Worm (Caenorhabditis elegans): Measurements from ENCODE around the gene K12H6.9.

DNA sequence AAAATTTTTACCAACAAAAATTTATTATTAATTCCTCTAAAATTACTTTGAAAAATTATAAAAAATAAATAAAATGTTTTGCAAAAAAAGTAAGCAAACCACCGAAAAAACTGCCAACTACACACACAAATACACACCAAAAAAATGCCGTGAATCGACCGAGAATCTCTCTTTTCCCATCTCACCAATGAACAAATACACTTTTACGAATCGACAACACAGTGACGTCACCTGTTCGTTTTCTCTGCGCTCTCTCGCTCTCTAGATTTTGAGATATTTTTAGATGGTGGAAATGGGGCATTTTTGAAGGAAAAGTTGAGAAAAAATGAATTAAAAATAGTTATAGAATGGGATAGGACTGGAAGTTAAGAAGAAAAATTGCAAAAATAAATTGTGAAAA lies 7.9 kb downstream of the K12H6.9 start:
- TF ChIP-seq B0310.2 (tag; optimal IDR thresholded peaks at IDR 0.05) (no peak), ets-7 (tag; optimal IDR thresholded peaks at IDR 0.05) (no peak), aly-1 (tag; optimal IDR thresholded peaks at IDR 0.05) (no peak), pes-1 (GFP tag; IDR thresholded peaks at IDR 0.05) (no peak), sea-1 (GFP tag; conservative IDR thresholded peaks at IDR 0.05) (no peak), ama-1 (optimal IDR thresholded peaks at IDR 0.05) (no peak), ceh-13 (GFP tag; optimal IDR thresholded peaks at IDR 0.05) (no peak), hmg-4 (GFP tag; optimal IDR thresholded peaks at IDR 0.05) (no peak), hnd-1 (tag; optimal IDR thresholded peaks at IDR 0.05) (no peak), flt-1 (GFP tag; IDR thresholded peaks at IDR 0.05) (no peak), scrt-1 (GFP tag; IDR thresholded peaks at IDR 0.05) (no peak)
